Worm (Caenorhabditis elegans) whole organism, young adult: ENCODE results near the gene swan-2.
A peak's percentile ranks its signal among the peaks of the same experiment; 100 is the strongest.

Experiments used
- dpff-1 ChIP-seq: sonication (generic microtip); optimal IDR thresholded peaks from 2 replicates; lab custom pipeline; 2017; ENCODE audit warnings: mild to moderate bottlenecking, missing genetic modification characterization, missing compliant biosample characterization
- dpl-1 ChIP-seq: fragments of 150-350 bp; optimal IDR thresholded peaks from 2 replicates; lab custom pipeline; 2014; ENCODE audit warnings: missing biosample characterization, missing genetic modification reagents, missing genetic modification characterization
- let-607 ChIP-seq, 2 experiments: fragments of 200-800 bp in 1 of 2; sonication (Bioruptor generic) in 1 of 2; sonication (generic microtip) in 1 of 2; optimal IDR thresholded peaks; 2 replicates each; lab custom pipeline; 2016 to 2018; ENCODE audit warnings: mild to moderate bottlenecking in 2 of 2, missing compliant biosample characterization in 2 of 2, missing genetic modification characterization in 2 of 2, moderate library complexity in 2 of 2, missing genotype in 1 of 2
- madf-8 ChIP-seq: fragments of 200-800 bp; sonication (Bioruptor generic); conservative IDR thresholded peaks from 2 replicates; pipeline ENCODE4 v1.3.6; 2022; ENCODE audit warnings: missing genetic modification reagents, missing genetic modification characterization, missing compliant biosample characterization
- nhr-27 ChIP-seq: fragments of 200-800 bp; sonication (Bioruptor generic); optimal IDR thresholded peaks from 2 replicates; lab custom pipeline; 2018; ENCODE audit warnings: mild to moderate bottlenecking, missing genetic modification characterization, moderate library complexity, missing compliant biosample characterization
- unc-62 ChIP-seq: fragments of 150-350 bp; optimal IDR thresholded peaks from 2 replicates; lab custom pipeline; 2014; ENCODE audit warnings: missing biosample characterization, missing genetic modification reagents, missing genetic modification characterization
- ztf-18 ChIP-seq: sonication (generic microtip); optimal IDR thresholded peaks from 2 replicates; lab custom pipeline; 2016; ENCODE audit warnings: missing genotype, mild to moderate bottlenecking, missing genetic modification characterization, missing compliant biosample characterization
- ztf-3 ChIP-seq: fragments of 200-800 bp; sonication (Bioruptor generic); optimal IDR thresholded peaks from 2 replicates; lab custom pipeline; 2018; ENCODE audit warnings: mild to moderate bottlenecking, missing genetic modification characterization, missing compliant biosample characterization

- TF ChIP-seq ztf-18 (tag; lab: Kevin White, UChicago) (peak; percentile 48), let-607 (tag; optimal IDR thresholded peaks at IDR 0.05; lab: Kevin White, UChicago) (peak in 1 of 2 experiments; percentile 41), ztf-3 (no peak), nhr-27 (tag; lab: Kevin White, UChicago) (no peak), dpl-1 (GFP tag; lab: Kevin White, UChicago) (peak; percentile 1), unc-62 (GFP tag; lab: Kevin White, UChicago) (peak; percentile 44), dpff-1 (tag; lab: Kevin White, UChicago) (no peak), madf-8 (GFP tag; lab: Robert Waterston, UW) (no peak)
Observed at ce11 chrV:13789362-13789761, 14.7 kb downstream of the swan-2 start.
